Worm (Caenorhabditis elegans) whole organism, L3 larva: ENCODE data around the gene H12D21.9.

Source experiments
- egl-5 ChIP-seq: fragments of 150-350 bp; optimal IDR thresholded peaks from 2 replicates; lab custom pipeline; 2017; ENCODE audit warnings: missing biosample characterization, missing genetic modification reagents, missing genetic modification characterization, inconsistent platforms
- pha-4 ChIP-seq: fragments of 150-350 bp; optimal IDR thresholded peaks from 2 replicates; lab custom pipeline; 2014; ENCODE audit warnings: missing biosample characterization, missing genetic modification reagents, missing genetic modification characterization

DNA sequence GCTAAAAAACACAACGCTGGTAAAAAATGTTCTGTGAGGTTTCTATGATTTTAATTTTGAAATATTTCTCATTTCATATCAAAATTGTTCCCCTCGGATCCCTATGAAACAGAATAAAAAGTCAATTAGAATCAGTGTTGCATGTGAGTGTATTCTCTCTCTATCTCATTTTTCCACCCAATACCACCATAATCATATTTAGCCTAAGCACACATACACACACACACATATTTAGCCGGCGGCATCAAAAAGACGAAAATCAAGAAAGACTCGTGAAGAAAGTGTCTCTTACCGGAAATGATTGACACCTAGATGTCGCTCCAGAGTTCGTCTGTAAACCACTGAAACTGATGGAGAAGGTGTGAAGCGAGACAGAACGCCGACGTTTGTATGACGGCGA lies 55.0 kb downstream of the H12D21.9 start:
- no peak for TF ChIP-seq pha-4 (tag; lab: Kevin White, UChicago)
- no peak for TF ChIP-seq egl-5 (tag; lab: Kevin White, UChicago)
